Worm (Caenorhabditis elegans) whole organism, L4 larva: ENCODE data around the gene slc-25A32.
"Not testable (repeated sequence)": the region's sequence is repeated elsewhere in the genome, so short reads cannot be mapped to it uniquely, and the experiment has no call there.

Source experiments
- Y48G9A.11 ChIP-seq: fragments of 200-800 bp; sonication (Bioruptor generic); IDR thresholded peaks from 2 replicates; pipeline ENCODE4 v1.3.6; 2022; ENCODE audit warnings: missing genetic modification reagents, missing genetic modification characterization, missing compliant biosample characterization
- nhr-25 ChIP-seq: sonication (generic microtip); optimal IDR thresholded peaks from 2 replicates; lab custom pipeline; 2017; ENCODE audit warnings: missing genetic modification characterization, mild to moderate bottlenecking, missing compliant biosample characterization, antibody characterized with exemption, moderate library complexity, borderline replicate concordance; ENCODE audit not compliant: insufficient read depth
- snpc-4 ChIP-seq: fragments of 150-350 bp; optimal IDR thresholded peaks from 2 replicates; lab custom pipeline; 2014; ENCODE audit warnings: missing biosample characterization, missing genetic modification characterization

DNA sequence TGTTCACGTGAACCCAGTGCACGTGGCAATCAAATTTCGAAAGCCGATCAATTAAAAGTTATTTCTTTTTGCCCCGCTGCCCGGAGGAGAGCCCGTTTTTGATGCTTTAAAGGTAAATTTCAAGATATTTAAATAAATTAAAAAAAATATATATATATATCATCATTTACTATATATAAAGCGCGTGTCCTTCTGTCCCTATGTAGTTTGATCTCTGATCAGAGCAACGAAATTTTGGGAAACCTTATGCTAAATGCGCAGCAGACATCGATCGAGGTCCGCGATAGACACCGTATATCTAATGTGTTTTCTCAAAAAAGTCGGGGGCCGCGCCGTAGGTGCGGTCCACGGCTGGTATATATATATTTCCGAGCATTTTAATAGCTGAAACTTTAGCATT is 9.7 kb downstream of the slc-25A32 start:
- not testable (repeated sequence) for TF ChIP-seq snpc-4 (tag; lab: Kevin White, UChicago); Y48G9A.11 (GFP tag; lab: Robert Waterston, UW); nhr-25 (tag; lab: Kevin White, UChicago)
